Worm (Caenorhabditis elegans): ENCODE results near the gene E02A10.4.
A peak's percentile ranks its signal among the peaks of the same experiment; 100 is the strongest.

DNA sequence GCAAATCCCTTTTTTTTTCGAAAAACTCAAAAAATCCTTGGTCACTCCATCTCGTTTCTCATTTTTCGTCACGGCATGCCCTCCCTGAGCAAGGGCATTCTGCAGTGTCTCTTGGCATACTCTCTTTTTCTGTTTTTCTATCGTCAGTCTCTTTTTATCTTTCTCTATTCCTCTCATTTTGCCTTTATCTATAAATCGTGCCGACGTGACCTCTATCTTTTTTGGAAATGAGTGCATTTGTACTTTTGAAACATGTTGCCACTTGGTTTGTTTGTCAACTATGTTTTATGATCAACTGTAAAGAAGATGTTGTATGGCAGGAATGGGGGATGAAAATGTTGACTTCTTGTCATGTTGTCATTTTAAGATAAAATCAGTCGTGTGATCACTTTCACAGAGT, 38.8 kb downstream of the E02A10.4 start:
- peak; percentile 60 to 70 for TF ChIP-seq lsy-2 (tag; optimal IDR thresholded peaks at IDR 0.05)
- peak; percentile 26 for TF ChIP-seq lin-13 (GFP tag; optimal IDR thresholded peaks at IDR 0.05)
- TF ChIP-seq fkh-10 (GFP tag; optimal IDR thresholded peaks at IDR 0.05), result peak; percentile 6
- no peak for TF ChIP-seq sptf-1 (tag; optimal IDR thresholded peaks at IDR 0.05)
- TF ChIP-seq unc-86 (tag; optimal IDR thresholded peaks at IDR 0.05), result no peak
- peak; percentile 47 to 60 for TF ChIP-seq efl-1 (optimal IDR thresholded peaks at IDR 0.05)
- TF ChIP-seq efl-1 (GFP tag; optimal IDR thresholded peaks at IDR 0.05 in 1 of 2), result peak in 1 of 2 experiments; percentile 92
- no peak for TF ChIP-seq vab-15 (tag; optimal IDR thresholded peaks at IDR 0.05)
- peak in 1 of 2 experiments; percentile 31 for TF ChIP-seq lin-35 (GFP tag; optimal IDR thresholded peaks at IDR 0.05)
- no peak for TF ChIP-seq hpl-2 (GFP tag; optimal IDR thresholded peaks at IDR 0.05)

All from whole organism, L1 larva.